Worm (Caenorhabditis elegans) whole organism, L2 larva: ENCODE results near the gene mrp-7.

Experiments
- C34F6.9 ChIP-seq: fragments of 150-350 bp; optimal IDR thresholded peaks from 2 replicates; lab custom pipeline; 2014; ENCODE audit warnings: missing biosample characterization, missing genetic modification characterization
- R02D3.7 ChIP-seq: fragments of 150-350 bp; optimal IDR thresholded peaks from 2 replicates; lab custom pipeline; 2014; ENCODE audit warnings: missing biosample characterization, missing genetic modification characterization
- alr-1 ChIP-seq: fragments of 150-350 bp; optimal IDR thresholded peaks from 2 replicates; lab custom pipeline; 2014; ENCODE audit warnings: missing biosample characterization, missing genetic modification characterization
- aly-2 ChIP-seq: fragments of 150-350 bp; optimal IDR thresholded peaks from 2 replicates; lab custom pipeline; 2014; ENCODE audit warnings: missing biosample characterization, missing genetic modification characterization
- ama-1 ChIP-seq: fragments of 150-350 bp; optimal IDR thresholded peaks from 2 replicates; lab custom pipeline; 2018; ENCODE audit warnings: inconsistent platforms
- blmp-1 ChIP-seq: sonication (generic microtip); optimal IDR thresholded peaks from 2 replicates; lab custom pipeline; 2017; ENCODE audit warnings: missing genetic modification characterization, mild to moderate bottlenecking, missing compliant biosample characterization, antibody characterized with exemption, moderate library complexity; ENCODE audit not compliant: insufficient read depth
- ceh-16 ChIP-seq: fragments of 150-350 bp; optimal IDR thresholded peaks from 2 replicates; lab custom pipeline; 2014; ENCODE audit warnings: missing biosample characterization, missing genetic modification characterization
- ceh-82 ChIP-seq: fragments of 150-350 bp; optimal IDR thresholded peaks from 2 replicates; lab custom pipeline; 2014; ENCODE audit warnings: missing biosample characterization, missing genetic modification characterization
- crh-2 ChIP-seq: sonication (generic microtip); optimal IDR thresholded peaks from 2 replicates; lab custom pipeline; 2017; ENCODE audit warnings: missing biosample characterization, missing genetic modification characterization
- elt-3 ChIP-seq: sonication (generic microtip); optimal IDR thresholded peaks from 2 replicates; lab custom pipeline; 2017; ENCODE audit warnings: missing biosample characterization, missing genetic modification characterization
- fos-1 ChIP-seq: fragments of 150-350 bp; optimal IDR thresholded peaks from 2 replicates; lab custom pipeline; 2014; ENCODE audit warnings: missing biosample characterization, missing genetic modification characterization
- lin-11 ChIP-seq: fragments of 150-350 bp; sonication (generic microtip); optimal IDR thresholded peaks from 2 replicates; lab custom pipeline; 2014; ENCODE audit warnings: missing biosample characterization, missing genetic modification characterization, inconsistent platforms, mixed read lengths
- lin-13 ChIP-seq: fragments of 150-350 bp; optimal IDR thresholded peaks from 2 replicates; lab custom pipeline; 2014; ENCODE audit warnings: missing biosample characterization, missing genetic modification reagents, missing genetic modification characterization
- lin-39 ChIP-seq: fragments of 150-350 bp; optimal IDR thresholded peaks from 2 replicates; lab custom pipeline; 2014; ENCODE audit warnings: missing biosample characterization, missing genetic modification reagents, missing genetic modification characterization
- lsy-2 ChIP-seq, 2 experiments: fragments of 150-350 bp in 1 of 2; sonication (generic microtip) in 1 of 2; optimal IDR thresholded peaks; 2 replicates each; lab custom pipeline; 2014 to 2017; ENCODE audit warnings: missing biosample characterization in 2 of 2, missing genetic modification characterization in 2 of 2
- mab-5 ChIP-seq: fragments of 150-350 bp; optimal IDR thresholded peaks from 2 replicates; lab custom pipeline; 2014; ENCODE audit warnings: missing biosample characterization, missing genetic modification characterization
- mdl-1 ChIP-seq, 2 experiments: fragments of 150-350 bp in 1 of 2; sonication (generic microtip) in 1 of 2; optimal IDR thresholded peaks; 2 replicates each; lab custom pipeline; 2017; ENCODE audit warnings: missing biosample characterization in 2 of 2, missing genetic modification characterization in 2 of 2
- nhr-10 ChIP-seq: sonication (generic microtip); optimal IDR thresholded peaks from 2 replicates; lab custom pipeline; 2017; ENCODE audit warnings: missing biosample characterization, missing genetic modification characterization
- nhr-11 ChIP-seq: fragments of 150-350 bp; optimal IDR thresholded peaks from 2 replicates; lab custom pipeline; 2014; ENCODE audit warnings: missing biosample characterization, missing genetic modification characterization
- nhr-12 ChIP-seq: fragments of 150-350 bp; optimal IDR thresholded peaks from 2 replicates; lab custom pipeline; 2014; ENCODE audit warnings: missing biosample characterization, missing genetic modification characterization
- nhr-21 ChIP-seq: fragments of 150-350 bp; optimal IDR thresholded peaks from 2 replicates; lab custom pipeline; 2014; ENCODE audit warnings: missing biosample characterization, missing genetic modification characterization
- nhr-23 ChIP-seq: fragments of 150-350 bp; optimal IDR thresholded peaks from 2 replicates; lab custom pipeline; 2014; ENCODE audit warnings: missing biosample characterization, missing genetic modification reagents, missing genetic modification characterization
- nhr-77 ChIP-seq: fragments of 150-350 bp; optimal IDR thresholded peaks from 2 replicates; lab custom pipeline; 2014; ENCODE audit warnings: missing biosample characterization, missing genetic modification characterization
- sem-4 ChIP-seq: fragments of 150-350 bp; optimal IDR thresholded peaks from 2 replicates; lab custom pipeline; 2014; ENCODE audit warnings: missing biosample characterization, missing genetic modification reagents, missing genetic modification characterization
- sma-9 ChIP-seq, 2 experiments: fragments of 150-350 bp in 1 of 2; sonication (generic microtip) in 1 of 2; optimal IDR thresholded peaks; 2 replicates each; lab custom pipeline; 2014 to 2016; ENCODE audit warnings: missing genetic modification characterization in 2 of 2, mild to moderate bottlenecking in 1 of 2, missing biosample characterization in 1 of 2, missing compliant biosample characterization in 1 of 2, missing genetic modification reagents in 1 of 2, moderate library complexity in 1 of 2
- snpc-4 ChIP-seq: fragments of 150-350 bp; optimal IDR thresholded peaks from 2 replicates; lab custom pipeline; 2014; ENCODE audit warnings: missing biosample characterization, missing genetic modification characterization
- unc-55 ChIP-seq: fragments of 150-350 bp; sonication (generic microtip); optimal IDR thresholded peaks from 3 replicates; lab custom pipeline; 2014; ENCODE audit warnings: missing biosample characterization, missing genetic modification reagents, missing genetic modification characterization
- zag-1 ChIP-seq: fragments of 150-350 bp; optimal IDR thresholded peaks from 2 replicates; lab custom pipeline; 2014; ENCODE audit warnings: missing biosample characterization, missing genetic modification characterization
- ztf-1 ChIP-seq: fragments of 200-800 bp; sonication (Bioruptor generic); conservative IDR thresholded peaks from 2 replicates; pipeline ENCODE4 v1.3.6; 2022; ENCODE audit warnings: missing genetic modification characterization, missing compliant biosample characterization
- ztf-11 ChIP-seq: sonication (generic microtip); optimal IDR thresholded peaks from 2 replicates; lab custom pipeline; 2017; ENCODE audit warnings: missing biosample characterization, missing genetic modification characterization
- ztf-4 ChIP-seq: fragments of 150-350 bp; optimal IDR thresholded peaks from 2 replicates; lab custom pipeline; 2014; ENCODE audit warnings: missing biosample characterization, missing genetic modification characterization

The mrp-7 gene

ce11 chrV:19730280-19730679, 55.6 kb downstream of the mrp-7 start, which contains the start of gene Y116F11A.1:
TSS of gene Y116F11A.1 (plus strand) at chrV:19730580.
- TF ChIP-seq fos-1 (tag; lab: Kevin White, UChicago) (no peak), ceh-82 (no peak)

DNA sequence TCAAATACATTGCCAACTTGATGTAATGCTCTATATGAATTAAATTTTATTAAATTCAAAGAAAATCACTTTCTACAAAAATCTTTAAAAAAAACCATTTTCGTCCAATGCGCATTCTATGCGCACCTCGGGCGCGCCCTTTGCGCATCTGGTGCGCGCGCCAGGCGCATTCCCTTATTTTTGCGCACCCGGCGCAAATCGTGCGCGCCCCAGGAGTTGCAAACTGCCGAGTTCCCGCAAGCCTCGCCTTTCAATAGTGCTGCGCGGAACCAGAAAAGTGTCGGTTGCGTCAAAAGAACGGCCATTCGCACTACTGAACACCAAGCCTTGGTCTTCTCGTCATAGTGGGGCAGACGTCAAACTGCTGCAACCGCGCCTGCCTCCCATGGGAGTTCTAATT, 59.1 kb downstream of the mrp-7 start:
- TF ChIP-seq ceh-16 (tag; lab: Kevin White, UChicago) (no peak), C34F6.9 (tag; lab: Kevin White, UChicago) (no peak), ztf-4 (tag; lab: Kevin White, UChicago) (no peak), sma-9 (GFP tag; optimal IDR thresholded peaks at IDR 0.05; lab: Kevin White, UChicago) (no peak), sma-9 (tag; optimal IDR thresholded peaks at IDR 0.05; lab: Kevin White, UChicago) (no peak)
- TF ChIP-seq, all 48 proteins: peak for 0

DNA sequence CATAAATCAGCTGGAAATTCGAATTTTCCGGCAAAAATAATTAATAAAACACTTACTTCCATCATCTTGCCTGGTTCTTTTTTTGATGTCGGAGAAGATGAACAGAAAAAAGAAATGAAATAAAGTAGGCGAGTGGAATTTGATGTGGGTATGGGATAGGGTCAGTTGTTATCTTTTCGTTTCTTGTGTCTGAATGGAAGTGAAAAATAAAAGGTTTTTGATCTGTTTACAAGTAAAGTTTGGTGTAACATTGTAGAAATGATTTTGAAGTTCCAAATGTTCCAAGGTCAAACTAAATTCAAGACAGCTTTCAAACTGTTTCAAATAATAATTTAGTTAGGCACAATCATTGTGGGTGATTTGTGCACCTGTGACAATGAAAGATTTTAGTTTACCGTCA, 62.8 kb downstream of the mrp-7 start, which contains the start of gene W04E12.7:
Gene W04E12.7, minus strand, starts transcription at position 101 of the 400 bp plus-strand sequence.
- TF ChIP-seq ztf-11 (tag; lab: Kevin White, UChicago), result no peak
- TF ChIP-seq nhr-77 (tag; lab: Kevin White, UChicago), result no peak
- TF ChIP-seq alr-1 (tag; lab: Kevin White, UChicago), result no peak
- TF ChIP-seq nhr-23 (tag; lab: Kevin White, UChicago), result no peak
- TF ChIP-seq sem-4, result no peak
- no peak for TF ChIP-seq nhr-11
- no peak for TF ChIP-seq nhr-21 (tag; lab: Kevin White, UChicago)
- no peak for TF ChIP-seq zag-1
- no peak for TF ChIP-seq elt-3 (tag; lab: Kevin White, UChicago)
- TF ChIP-seq lin-39 (tag; lab: Kevin White, UChicago), result no peak
- no peak for TF ChIP-seq ztf-1
- no peak for TF ChIP-seq sma-9 (GFP tag; optimal IDR thresholded peaks at IDR 0.05; lab: Kevin White, UChicago)
- no peak for TF ChIP-seq sma-9 (tag; optimal IDR thresholded peaks at IDR 0.05; lab: Kevin White, UChicago)
- TF ChIP-seq lsy-2 (tag; optimal IDR thresholded peaks at IDR 0.05; lab: Kevin White, UChicago), result no peak
- TF ChIP-seq mdl-1 (tag; optimal IDR thresholded peaks at IDR 0.05; lab: Kevin White, UChicago), result no peak
- TF ChIP-seq, all 48 proteins: peak for 0

- TF ChIP-seq crh-2 (tag; lab: Kevin White, UChicago), result no peak
- no peak for TF ChIP-seq snpc-4 (tag; lab: Kevin White, UChicago)
- TF ChIP-seq aly-2 (tag; lab: Kevin White, UChicago), result no peak
- TF ChIP-seq zag-1, result no peak
- no peak for TF ChIP-seq ama-1 (lab: Kevin White, UChicago)
- no peak for TF ChIP-seq mab-5 (tag; lab: Kevin White, UChicago)
- TF ChIP-seq lin-13 (GFP tag; lab: Kevin White, UChicago), result no peak
- TF ChIP-seq, all 48 proteins: peak for 0
Measured at ce11 chrV:19738117-19738516, 63.5 kb downstream of the mrp-7 start, which contains the start of gene fbxa-131. TSS of gene fbxa-131 (plus strand) at chrV:19738417.

- no peak for TF ChIP-seq nhr-11
- TF ChIP-seq nhr-21 (tag; lab: Kevin White, UChicago), result no peak
- TF ChIP-seq mab-5 (tag; lab: Kevin White, UChicago), result no peak
- no peak for TF ChIP-seq unc-55 (GFP tag; lab: Kevin White, UChicago)
- no peak for TF ChIP-seq lin-39 (tag; lab: Kevin White, UChicago)
- no peak for TF ChIP-seq sem-4
- no peak for TF ChIP-seq ztf-4 (tag; lab: Kevin White, UChicago)
- no peak for TF ChIP-seq nhr-12 (tag; lab: Kevin White, UChicago)
- no peak for TF ChIP-seq lin-11 (tag; lab: Kevin White, UChicago)
- TF ChIP-seq nhr-10 (tag; lab: Kevin White, UChicago), result no peak
Measured at ce11 chrV:19741034-19741433, 66.4 kb downstream of the mrp-7 start, which contains the start of gene W04E12.2. TSS of gene W04E12.2 (minus strand) at chrV:19741134.

DNA sequence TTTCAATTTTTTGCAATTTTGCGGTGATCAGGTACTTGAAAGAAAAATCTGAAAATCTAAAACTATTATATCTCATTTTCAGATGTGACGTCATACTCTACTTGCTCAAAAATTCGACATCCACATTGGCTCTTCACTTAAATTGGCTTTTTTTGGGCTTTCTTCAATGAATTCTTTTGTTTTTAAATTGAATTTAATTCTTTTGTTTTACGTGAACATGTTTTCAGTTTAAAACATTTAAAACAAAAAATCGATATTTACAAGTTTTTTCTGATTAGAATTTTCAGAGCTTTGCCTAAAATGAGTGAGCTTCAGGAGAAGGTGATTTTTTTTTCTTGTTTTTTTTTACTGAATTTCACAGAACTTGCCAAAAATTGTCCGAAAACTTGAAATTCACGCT, 67.0 kb downstream of the mrp-7 start, which contains the start of gene W04E12.3:
Gene W04E12.3, plus strand, starts transcription at position 301 of the 400 bp plus-strand sequence.
- TF ChIP-seq blmp-1 (tag; lab: Kevin White, UChicago) (no peak), nhr-10 (tag; lab: Kevin White, UChicago) (no peak), R02D3.7 (tag; lab: Kevin White, UChicago) (no peak), C34F6.9 (tag; lab: Kevin White, UChicago) (no peak), nhr-23 (tag; lab: Kevin White, UChicago) (no peak), lin-39 (tag; lab: Kevin White, UChicago) (no peak)
